Worm (Caenorhabditis elegans) whole organism, late embryonic: ENCODE data around the gene bmk-1.

ENCODE experiments used
- ama-1 ChIP-seq: fragments of 150-350 bp; optimal IDR thresholded peaks from 2 replicates; lab custom pipeline; 2014
- ceh-34 ChIP-seq: sonication (generic microtip); optimal IDR thresholded peaks from 2 replicates; lab custom pipeline; 2016; ENCODE audit warnings: mild to moderate bottlenecking, missing genetic modification characterization, missing compliant biosample characterization
- nhr-11 ChIP-seq: fragments of 150-350 bp; optimal IDR thresholded peaks from 2 replicates; lab custom pipeline; 2014; ENCODE audit warnings: missing biosample characterization, missing genetic modification characterization
- pax-1 ChIP-seq: fragments of 150-350 bp; optimal IDR thresholded peaks from 2 replicates; lab custom pipeline; 2014; ENCODE audit warnings: missing biosample characterization, missing genetic modification characterization
- unc-86 ChIP-seq: sonication (generic microtip); optimal IDR thresholded peaks from 2 replicates; lab custom pipeline; 2016; ENCODE audit warnings: missing genetic modification characterization, missing compliant biosample characterization
- zip-5 ChIP-seq: sonication (generic microtip); optimal IDR thresholded peaks from 2 replicates; lab custom pipeline; 2016; ENCODE audit warnings: missing genetic modification characterization, missing compliant biosample characterization

DNA sequence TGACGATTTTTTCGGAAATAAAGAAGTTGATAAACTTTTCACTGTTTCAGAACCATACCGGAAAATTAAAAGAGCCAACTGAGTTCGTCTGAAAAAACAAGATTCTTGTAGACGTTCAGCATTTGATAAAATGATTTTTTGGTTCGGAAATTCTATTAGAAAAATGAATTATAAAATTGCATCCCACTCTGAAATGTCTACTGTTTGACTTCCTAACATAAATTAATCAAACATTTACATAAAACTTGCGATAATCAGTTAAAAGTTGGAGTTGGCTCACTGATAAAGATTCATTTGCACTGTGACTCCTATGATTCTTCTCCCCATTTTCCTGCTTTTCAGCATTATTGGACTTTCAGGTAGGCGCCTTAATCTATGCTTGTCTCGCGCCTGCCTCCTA is 12.1 kb upstream of the bmk-1 start, which contains the start of gene clec-57:
- TF ChIP-seq nhr-11 (tag; lab: Kevin White, UChicago) (no peak), ama-1 (lab: Kevin White, UChicago) (no peak), unc-86 (tag; lab: Kevin White, UChicago) (no peak), zip-5 (no peak), ceh-34 (no peak), pax-1 (tag; lab: Kevin White, UChicago) (no peak)
